Worm (Caenorhabditis elegans) whole organism, midembryonic: ENCODE data around the gene F59E12.8.
"Not testable (repeated sequence)": the region's sequence is repeated elsewhere in the genome, so short reads cannot be mapped to it uniquely, and the experiment has no call there.

Experiments
- T22C8.4 ChIP-seq: fragments of 200-800 bp; sonication (Bioruptor generic); IDR thresholded peaks from 2 replicates; pipeline ENCODE4 v1.3.6; 2022; ENCODE audit warnings: missing genetic modification characterization, missing compliant biosample characterization
- cog-1 ChIP-seq: sonication (generic microtip); optimal IDR thresholded peaks from 2 replicates; lab custom pipeline; 2016; ENCODE audit warnings: missing genetic modification characterization, missing compliant biosample characterization
- flt-1 ChIP-seq: fragments of 200-800 bp; sonication (Bioruptor generic); IDR thresholded peaks from 2 replicates; pipeline ENCODE4 v1.3.6; 2022; ENCODE audit warnings: missing genetic modification characterization, missing compliant biosample characterization
- tab-1 ChIP-seq: fragments of 200-800 bp; sonication (Bioruptor generic); IDR thresholded peaks from 2 replicates; pipeline ENCODE4 v1.3.6; 2022; ENCODE audit warnings: missing genetic modification characterization, missing compliant biosample characterization
- ztf-29 ChIP-seq: fragments of 200-800 bp; sonication (Bioruptor generic); IDR thresholded peaks from 2 replicates; pipeline ENCODE4 v1.3.6; 2022; ENCODE audit warnings: missing genetic modification reagents, missing genetic modification characterization, missing compliant biosample characterization

DNA sequence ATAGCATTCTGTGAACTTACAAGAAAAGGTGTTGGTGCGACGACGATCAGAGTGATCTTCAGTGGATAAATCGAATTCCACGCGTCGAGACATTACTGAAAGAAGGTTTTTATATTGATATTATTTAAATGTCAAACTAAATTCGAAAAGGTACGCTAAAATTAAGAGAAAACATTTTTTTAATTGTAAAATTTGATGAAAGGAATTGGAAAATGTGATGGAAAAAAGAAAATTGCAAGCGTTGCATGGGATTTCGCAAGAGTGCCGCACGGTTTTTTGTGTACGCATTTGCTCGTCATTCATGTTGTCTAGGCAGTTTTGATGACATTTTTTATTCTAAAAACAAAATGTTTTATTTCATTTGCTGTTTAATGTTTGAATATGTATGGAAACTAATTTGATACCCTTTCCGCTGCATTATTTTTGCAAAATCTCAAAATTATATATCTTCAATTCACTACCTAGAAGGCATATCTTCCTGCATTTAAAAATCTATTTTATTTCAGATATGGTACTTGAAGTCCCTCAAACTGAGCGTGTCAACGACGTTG, 5.8 kb downstream of the F59E12.8 start, which contains the start of the genes F59E12.6 and npl-4.1:
- TF ChIP-seq T22C8.4 (GFP tag; lab: Robert Waterston, UW); ztf-29 (GFP tag; lab: Robert Waterston, UW); cog-1 (tag; lab: Kevin White, UChicago); tab-1 (GFP tag; lab: Robert Waterston, UW); flt-1 (GFP tag; lab: Robert Waterston, UW): not testable (repeated sequence)
